Fruit fly (Drosophila melanogaster) whole organism, pupa: ENCODE measurements around the gene CG42266.

Experiments used
- CG10348 ChIP-seq: fragments of 200-800 bp; sonication (Bioruptor generic); IDR thresholded peaks from 2 replicates; pipeline ENCODE4 v1.3.6; 2022; ENCODE audit warnings: missing biosample characterization, missing genetic modification characterization
- CG15710 ChIP-seq: fragments of 200-800 bp; sonication (Bioruptor generic); optimal IDR thresholded peaks from 2 replicates; lab custom pipeline; 2018; ENCODE audit warnings: missing biosample characterization, mild to moderate bottlenecking, missing genetic modification characterization, moderate library complexity
- CG4496 ChIP-seq: fragments of 200-800 bp; sonication (Bioruptor generic); IDR thresholded peaks from 3 replicates; pipeline ENCODE4 v1.3.6; 2022; ENCODE audit warnings: missing biosample characterization, missing genetic modification characterization
- CG8301 ChIP-seq: fragments of 200-800 bp; sonication (Bioruptor generic); optimal IDR thresholded peaks from 2 replicates; lab custom pipeline; 2018; ENCODE audit warnings: missing biosample characterization, mild to moderate bottlenecking, missing genetic modification characterization

- TF ChIP-seq CG15710 (tag; lab: Kevin White, UChicago), result no peak
- TF ChIP-seq CG4496 (GFP tag; lab: Robert Waterston, UW), result no peak
- no peak for TF ChIP-seq CG8301 (tag; lab: Kevin White, UChicago)
- no peak for TF ChIP-seq CG10348 (GFP tag; lab: Robert Waterston, UW)
These were observed 19.7 kb downstream of the CG42266 start for dm6 chr2L:16320428-16320827.
